Fruit fly (Drosophila melanogaster): ENCODE results near the gene CG32576.

The CG32576 gene

DNA sequence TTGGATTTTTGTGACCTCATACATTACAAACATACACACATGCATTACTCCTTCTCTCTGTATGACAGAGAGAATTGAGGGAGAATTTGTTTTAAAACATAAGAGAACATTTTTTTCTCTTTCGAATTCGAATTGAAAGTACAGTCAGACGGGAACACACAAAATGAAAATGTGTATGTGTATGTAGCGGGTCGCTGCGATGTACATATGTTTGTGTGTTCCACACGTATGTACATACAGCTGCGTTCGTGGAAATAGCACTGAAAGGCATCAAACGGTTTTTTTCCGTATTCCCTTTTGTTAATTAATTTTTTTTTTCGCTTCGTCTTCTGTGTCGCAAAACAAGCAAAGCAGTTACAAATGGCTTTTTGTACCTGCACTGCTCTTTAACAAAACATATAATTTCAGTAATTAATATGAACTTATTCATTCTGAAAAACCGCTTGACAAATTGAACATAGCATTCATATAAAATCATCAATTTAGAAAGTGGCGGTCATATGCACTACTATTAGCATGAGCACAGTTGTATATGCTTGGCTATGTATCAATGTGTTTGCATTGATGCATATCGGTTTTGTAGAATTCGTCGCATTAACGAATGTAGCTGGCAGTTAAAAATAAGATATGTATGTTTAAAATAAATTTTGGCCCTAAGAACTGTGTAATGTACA is 44.4 kb upstream of the CG32576 start (continued):
- no peak for TF ChIP-seq Hr83 (GFP tag; optimal IDR thresholded peaks at IDR 0.05; ENCODE audit: poor library complexity, severe bottlenecking)
- TF ChIP-seq sage (GFP tag; optimal IDR thresholded peaks at IDR 0.05) = peak; percentile 86
- TF ChIP-seq CG32264 (GFP tag; optimal IDR thresholded peaks at IDR 0.05) = peak; percentile 87
- peak; percentile 90 for TF ChIP-seq psq (GFP tag; optimal IDR thresholded peaks at IDR 0.05)
- peak; percentile 49 to 95 for TF ChIP-seq foxo (GFP tag; optimal IDR thresholded peaks at IDR 0.05)
- peak; percentile 81 for TF ChIP-seq Dif (GFP tag; optimal IDR thresholded peaks at IDR 0.05; ENCODE audit: partially characterized antibody)
- TF ChIP-seq Myc (optimal IDR thresholded peaks at IDR 0.05) = no peak

dm6 chrX:16331562-16332233 is 43.4 kb upstream of the CG32576 start:
- TF ChIP-seq psq (GFP tag; optimal IDR thresholded peaks at IDR 0.05) (no peak), brk (GFP tag; optimal IDR thresholded peaks at IDR 0.05) (no peak), Hr83 (GFP tag; optimal IDR thresholded peaks at IDR 0.05; ENCODE audit: poor library complexity, severe bottlenecking) (no peak), Sp1 (GFP tag; optimal IDR thresholded peaks at IDR 0.05) (no peak), woc (GFP tag; optimal IDR thresholded peaks at IDR 0.05) (no peak), Abd-B (GFP tag; optimal IDR thresholded peaks at IDR 0.05) (no peak), dsf (GFP tag; optimal IDR thresholded peaks at IDR 0.05; ENCODE audit: borderline replicate concordance) (no peak), CG32264 (GFP tag; optimal IDR thresholded peaks at IDR 0.05) (no peak)

DNA sequence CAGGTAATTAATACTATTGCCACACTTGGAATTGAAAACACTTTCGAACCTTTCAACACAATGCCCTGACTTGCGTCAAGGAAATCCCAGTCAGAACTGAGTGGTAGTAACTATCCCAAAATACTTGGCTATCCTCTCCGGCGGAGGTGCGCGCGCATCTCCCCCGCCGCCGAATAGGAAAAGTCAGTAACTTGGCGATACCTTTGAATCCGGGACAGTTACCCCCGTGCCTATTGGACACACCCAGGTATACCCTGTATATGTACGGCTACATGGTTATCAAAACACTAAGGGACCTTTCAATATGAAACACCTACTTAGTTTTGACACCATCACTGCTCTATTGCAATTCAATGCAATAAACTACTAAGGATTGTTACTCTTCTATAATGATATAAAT is 42.3 kb upstream of the CG32576 start, which contains the start of gene CG9919:
Gene CG9919, minus strand, starts transcription at position 101 of the 400 bp plus-strand sequence.
- TF ChIP-seq HLH106 (tag; optimal IDR thresholded peaks at IDR 0.05) (no peak), OdsH (GFP tag; optimal IDR thresholded peaks at IDR 0.05) (no peak), Sp1 (GFP tag; optimal IDR thresholded peaks at IDR 0.05) (no peak), sv (GFP tag; optimal IDR thresholded peaks at IDR 0.05) (no peak), Myc (optimal IDR thresholded peaks at IDR 0.05) (no peak), br (GFP tag; optimal IDR thresholded peaks at IDR 0.05) (no peak), Abd-B (GFP tag; optimal IDR thresholded peaks at IDR 0.05) (no peak), dmrt93B (GFP tag; optimal IDR thresholded peaks at IDR 0.05) (no peak), Mio (GFP tag; optimal IDR thresholded peaks at IDR 0.05) (no peak), CrebA (GFP tag; optimal IDR thresholded peaks at IDR 0.05; ENCODE audit: borderline replicate concordance) (no peak), woc (GFP tag; optimal IDR thresholded peaks at IDR 0.05) (no peak), psq (GFP tag; optimal IDR thresholded peaks at IDR 0.05) (no peak), fru (GFP tag; optimal IDR thresholded peaks at IDR 0.05) (no peak), lola (GFP tag; optimal IDR thresholded peaks at IDR 0.05) (no peak), CG32264 (GFP tag; optimal IDR thresholded peaks at IDR 0.05) (no peak), brk (GFP tag; optimal IDR thresholded peaks at IDR 0.05) (no peak), Hnf4 (GFP tag; optimal IDR thresholded peaks at IDR 0.05) (no peak)

dm6 chrX:16325472-16325871 is 37.1 kb upstream of the CG32576 start, which contains the start of gene CalpC:
TSS of gene CalpC (plus strand) at chrX:16325763.
- no peak for TF ChIP-seq Rel (GFP tag; optimal IDR thresholded peaks at IDR 0.05)
- no peak for TF ChIP-seq Rel (tag; optimal IDR thresholded peaks at IDR 0.05)
- no peak for TF ChIP-seq psq (GFP tag; optimal IDR thresholded peaks at IDR 0.05)
- TF ChIP-seq Hr78 (GFP tag; optimal IDR thresholded peaks at IDR 0.05) = no peak
- TF ChIP-seq h (GFP tag; optimal IDR thresholded peaks at IDR 0.05) = no peak
- no peak for TF ChIP-seq Myc (optimal IDR thresholded peaks at IDR 0.05)
- TF ChIP-seq Hnf4 (GFP tag; optimal IDR thresholded peaks at IDR 0.05) = no peak
- no peak for TF ChIP-seq Hr83 (GFP tag; optimal IDR thresholded peaks at IDR 0.05; ENCODE audit: poor library complexity, severe bottlenecking)
- no peak for TF ChIP-seq ey (GFP tag; optimal IDR thresholded peaks at IDR 0.05)
- TF ChIP-seq rgr (GFP tag; optimal IDR thresholded peaks at IDR 0.05) = no peak
- TF ChIP-seq N (GFP tag; optimal IDR thresholded peaks at IDR 0.05) = no peak
- TF ChIP-seq foxo (GFP tag; optimal IDR thresholded peaks at IDR 0.05) = no peak
- no peak for TF ChIP-seq woc (GFP tag; optimal IDR thresholded peaks at IDR 0.05)
- no peak for TF ChIP-seq HLH106 (tag; optimal IDR thresholded peaks at IDR 0.05)
- no peak for TF ChIP-seq lola (GFP tag; optimal IDR thresholded peaks at IDR 0.05)

- TF ChIP-seq CG32264 (GFP tag; optimal IDR thresholded peaks at IDR 0.05) (no peak), Rel (GFP tag; optimal IDR thresholded peaks at IDR 0.05) (no peak), Rel (tag; optimal IDR thresholded peaks at IDR 0.05) (peak; percentile 93)
Measured at dm6 chrX:16323536-16323935, 35.2 kb upstream of the CG32576 start.
